Worm (Caenorhabditis elegans) whole organism, early embryonic: Measurements from ENCODE around the gene F55G11.1.

ENCODE experiments used
- B0310.2 ChIP-seq: sonication (generic microtip); optimal IDR thresholded peaks from 2 replicates; lab custom pipeline; 2016; ENCODE audit warnings: mild to moderate bottlenecking, missing genetic modification characterization, missing compliant biosample characterization
- F13C5.2 ChIP-seq: sonication (generic microtip); optimal IDR thresholded peaks from 2 replicates; lab custom pipeline; 2017; ENCODE audit warnings: mild to moderate bottlenecking, missing genetic modification characterization, inconsistent platforms, missing compliant biosample characterization
- aly-1 ChIP-seq: sonication (generic microtip); optimal IDR thresholded peaks from 2 replicates; lab custom pipeline; 2016; ENCODE audit warnings: missing genetic modification characterization, missing compliant biosample characterization
- ama-1 ChIP-seq: fragments of 150-350 bp; optimal IDR thresholded peaks from 2 replicates; lab custom pipeline; 2014
- ceh-13 ChIP-seq: fragments of 200-800 bp; sonication (Bioruptor generic); optimal IDR thresholded peaks from 2 replicates; lab custom pipeline; 2018; ENCODE audit warnings: mild to moderate bottlenecking, missing genetic modification characterization, missing compliant biosample characterization
- ceh-36 ChIP-seq: sonication (generic microtip); optimal IDR thresholded peaks from 2 replicates; lab custom pipeline; 2016; ENCODE audit warnings: missing genetic modification characterization, inconsistent platforms, missing compliant biosample characterization
- ets-7 ChIP-seq: sonication (generic microtip); optimal IDR thresholded peaks from 2 replicates; lab custom pipeline; 2016; ENCODE audit warnings: missing genotype, missing genetic modification characterization, missing compliant biosample characterization
- flt-1 ChIP-seq: fragments of 200-800 bp; sonication (Bioruptor generic); IDR thresholded peaks from 2 replicates; pipeline ENCODE4 v1.3.6; 2022; ENCODE audit warnings: missing genetic modification characterization, missing compliant biosample characterization
- hmbx-1 ChIP-seq: sonication (generic microtip); optimal IDR thresholded peaks from 2 replicates; lab custom pipeline; 2016; ENCODE audit warnings: mild to moderate bottlenecking, missing genetic modification characterization, missing compliant biosample characterization
- hmg-4 ChIP-seq: fragments of 200-800 bp; sonication (Bioruptor generic); optimal IDR thresholded peaks from 2 replicates; lab custom pipeline; 2018; ENCODE audit warnings: mild to moderate bottlenecking, missing genetic modification characterization, missing compliant biosample characterization
- hnd-1 ChIP-seq: sonication (generic microtip); optimal IDR thresholded peaks from 2 replicates; lab custom pipeline; 2016; ENCODE audit warnings: missing genetic modification characterization, missing compliant biosample characterization
- pes-1 ChIP-seq: fragments of 200-800 bp; sonication (Bioruptor generic); IDR thresholded peaks from 2 replicates; pipeline ENCODE4 v1.3.6; 2022; ENCODE audit warnings: missing genetic modification reagents, missing genetic modification characterization, missing compliant biosample characterization
- scrt-1 ChIP-seq: fragments of 200-800 bp; sonication (Bioruptor generic); IDR thresholded peaks from 2 replicates; pipeline ENCODE4 v1.3.6; 2022; ENCODE audit warnings: missing genetic modification characterization, missing compliant biosample characterization
- sea-1 ChIP-seq: fragments of 200-800 bp; sonication (Bioruptor generic); conservative IDR thresholded peaks from 2 replicates; pipeline ENCODE4 v1.3.6; 2022; ENCODE audit warnings: missing genetic modification characterization, missing compliant biosample characterization
- tbx-11 ChIP-seq: fragments of 200-800 bp; sonication (Bioruptor generic); IDR thresholded peaks from 2 replicates; pipeline ENCODE4 v1.3.6; 2022; ENCODE audit warnings: missing genetic modification characterization, missing compliant biosample characterization
- tbx-37 ChIP-seq: fragments of 200-800 bp; sonication (Bioruptor generic); conservative IDR thresholded peaks from 2 replicates; pipeline ENCODE4 v1.3.6; 2022; ENCODE audit warnings: missing genetic modification reagents, missing genetic modification characterization, missing compliant biosample characterization
- tra-4 ChIP-seq: sonication (generic microtip); optimal IDR thresholded peaks from 2 replicates; lab custom pipeline; 2017; ENCODE audit warnings: missing genetic modification characterization, missing compliant biosample characterization

The F55G11.1 gene

DNA sequence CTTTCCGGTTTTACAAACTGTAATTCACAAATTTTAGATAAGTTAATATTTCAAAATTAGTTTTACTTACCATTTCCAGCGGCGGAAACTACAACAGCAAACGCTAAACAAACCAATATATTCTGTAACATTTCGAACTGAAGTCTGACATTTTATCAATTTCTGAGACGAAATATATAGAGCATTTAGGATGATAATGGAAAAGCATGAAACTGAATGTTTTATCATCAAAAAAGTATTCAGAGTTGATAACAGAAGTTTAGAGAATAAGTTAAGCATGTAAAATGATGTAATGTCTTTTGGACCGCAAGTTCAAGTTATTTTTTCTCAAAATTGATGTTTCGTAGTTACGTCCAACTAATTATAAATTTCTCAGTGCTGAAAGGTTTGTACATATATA lies 22.8 kb upstream of the F55G11.1 start, which contains the start of gene F55G11.2:
Gene F55G11.2, minus strand, starts transcription at position 149 of the 400 bp plus-strand sequence.
- TF ChIP-seq ets-7 (tag; lab: Kevin White, UChicago) (no peak), hnd-1 (tag; lab: Kevin White, UChicago) (no peak), tbx-11 (GFP tag; lab: Robert Waterston, UW) (no peak), hmbx-1 (tag; lab: Kevin White, UChicago) (no peak), flt-1 (GFP tag; lab: Robert Waterston, UW) (no peak), aly-1 (no peak), ceh-36 (no peak)

DNA sequence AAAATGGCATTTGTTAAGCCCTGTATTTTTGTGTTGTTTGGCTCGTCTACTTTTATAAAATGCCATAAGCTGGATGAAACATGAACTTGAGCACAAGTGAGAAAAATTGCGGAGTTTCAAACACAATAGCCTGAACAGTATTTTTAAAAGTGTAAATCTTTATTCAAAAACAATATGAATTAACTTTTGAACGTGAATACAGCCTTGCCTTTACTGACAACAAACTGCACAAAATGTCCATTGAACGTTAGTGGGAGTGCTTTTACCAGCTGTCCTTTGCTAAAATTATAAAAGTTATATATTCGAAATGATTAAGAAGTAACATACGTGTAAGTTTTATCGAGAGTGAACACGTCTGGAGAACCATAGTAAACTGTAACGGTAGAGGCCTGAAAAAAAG lies 20.9 kb upstream of the F55G11.1 start:
- no peak for TF ChIP-seq pes-1 (GFP tag; lab: Robert Waterston, UW)
- no peak for TF ChIP-seq tbx-37 (GFP tag; lab: Robert Waterston, UW)
- TF ChIP-seq hnd-1 (tag; lab: Kevin White, UChicago), result no peak
- TF ChIP-seq hmg-4 (GFP tag; lab: Kevin White, UChicago), result no peak
- no peak for TF ChIP-seq B0310.2 (tag; lab: Kevin White, UChicago)
- no peak for TF ChIP-seq aly-1
- no peak for TF ChIP-seq flt-1 (GFP tag; lab: Robert Waterston, UW)
- TF ChIP-seq tbx-11 (GFP tag; lab: Robert Waterston, UW), result no peak
- no peak for TF ChIP-seq ceh-36
- TF ChIP-seq tra-4 (tag; lab: Kevin White, UChicago), result no peak
- no peak for TF ChIP-seq F13C5.2

DNA sequence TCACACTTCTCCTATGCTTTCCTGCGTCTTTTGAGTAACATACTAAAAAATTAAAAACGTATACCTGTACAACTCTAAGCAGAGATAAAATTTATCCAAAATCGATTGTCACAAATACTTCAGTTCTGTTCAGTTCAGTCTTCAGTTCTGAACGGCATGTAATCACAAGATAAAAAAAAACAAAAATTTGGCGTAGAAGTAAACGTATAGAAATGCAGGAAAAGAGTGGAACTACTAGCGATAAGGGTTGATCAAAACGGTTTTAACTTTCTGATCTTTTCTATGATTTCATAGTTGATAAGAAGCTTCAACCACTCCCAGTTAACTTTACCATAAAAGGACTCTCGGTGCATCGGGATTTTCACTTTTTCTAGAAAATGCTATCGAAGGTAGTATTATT lies 18.7 kb upstream of the F55G11.1 start, which contains the start of gene dod-22:
Gene dod-22, plus strand, starts transcription at position 301 of the 400 bp plus-strand sequence.
- TF ChIP-seq B0310.2 (tag; lab: Kevin White, UChicago), result no peak
- TF ChIP-seq hmbx-1 (tag; lab: Kevin White, UChicago), result no peak
- no peak for TF ChIP-seq ceh-36
- no peak for TF ChIP-seq scrt-1
- no peak for TF ChIP-seq ets-7 (tag; lab: Kevin White, UChicago)
- TF ChIP-seq hnd-1 (tag; lab: Kevin White, UChicago), result no peak
- TF ChIP-seq tbx-11 (GFP tag; lab: Robert Waterston, UW), result no peak
- no peak for TF ChIP-seq flt-1 (GFP tag; lab: Robert Waterston, UW)
- TF ChIP-seq sea-1 (GFP tag; lab: Robert Waterston, UW), result no peak
- no peak for TF ChIP-seq tbx-37 (GFP tag; lab: Robert Waterston, UW)
- no peak for TF ChIP-seq hmg-4 (GFP tag; lab: Kevin White, UChicago)
- TF ChIP-seq ceh-13 (GFP tag; lab: Kevin White, UChicago), result no peak
- no peak for TF ChIP-seq ama-1 (lab: Kevin White, UChicago)
- no peak for TF ChIP-seq aly-1
- no peak for TF ChIP-seq F13C5.2
- TF ChIP-seq pes-1 (GFP tag; lab: Robert Waterston, UW), result no peak
- no peak for TF ChIP-seq tra-4 (tag; lab: Kevin White, UChicago)

DNA sequence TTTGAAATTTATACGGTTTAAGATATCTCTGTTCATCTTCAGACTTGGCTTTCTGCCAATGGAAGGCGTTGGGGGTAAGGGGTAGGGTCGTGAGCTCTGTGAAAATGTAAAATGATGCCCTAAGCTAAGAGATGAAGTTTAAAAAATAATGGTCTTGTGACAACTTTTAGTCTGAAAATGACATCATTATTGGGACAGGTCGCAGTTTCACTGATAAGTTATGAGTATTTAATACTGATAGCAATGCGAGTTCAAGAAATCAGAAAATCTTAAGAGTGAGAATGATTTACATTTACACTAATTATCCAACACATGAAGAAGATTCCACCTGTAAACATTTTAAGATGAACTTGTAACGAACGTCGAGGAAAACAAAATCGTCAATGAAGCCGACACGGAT lies 18.3 kb upstream of the F55G11.1 start:
- TF ChIP-seq ets-7 (tag; lab: Kevin White, UChicago) (no peak), hmg-4 (GFP tag; lab: Kevin White, UChicago) (no peak), ceh-13 (GFP tag; lab: Kevin White, UChicago) (no peak), tbx-37 (GFP tag; lab: Robert Waterston, UW) (no peak), tbx-11 (GFP tag; lab: Robert Waterston, UW) (no peak), flt-1 (GFP tag; lab: Robert Waterston, UW) (no peak), ceh-36 (no peak)

DNA sequence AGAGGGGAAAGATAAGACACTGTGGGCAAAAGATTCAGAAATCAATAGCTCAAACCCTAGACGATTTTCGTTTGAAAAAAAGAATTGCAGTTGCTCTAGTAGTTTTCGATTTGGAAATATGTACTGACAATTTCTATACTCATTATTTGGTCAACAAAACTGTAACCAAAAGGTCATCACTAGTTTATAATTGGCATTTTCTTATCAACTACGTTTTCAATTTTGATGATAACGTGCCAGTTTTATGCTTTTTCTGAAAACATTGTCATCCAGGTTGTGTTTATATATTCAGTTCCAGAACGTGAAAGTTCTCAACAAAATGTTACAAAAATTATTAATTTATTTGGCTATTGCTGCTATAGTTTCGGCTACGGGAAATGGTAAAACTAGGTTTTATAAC lies 16.2 kb upstream of the F55G11.1 start, which contains the start of gene F55G11.8:
Gene F55G11.8, plus strand, starts transcription at position 245 of the 400 bp plus-strand sequence.
- TF ChIP-seq flt-1 (GFP tag; lab: Robert Waterston, UW) (no peak), ets-7 (tag; lab: Kevin White, UChicago) (no peak), ceh-13 (GFP tag; lab: Kevin White, UChicago) (no peak), hmg-4 (GFP tag; lab: Kevin White, UChicago) (no peak), tbx-37 (GFP tag; lab: Robert Waterston, UW) (no peak), tra-4 (tag; lab: Kevin White, UChicago) (no peak), F13C5.2 (no peak), B0310.2 (tag; lab: Kevin White, UChicago) (no peak), sea-1 (GFP tag; lab: Robert Waterston, UW) (no peak), tbx-11 (GFP tag; lab: Robert Waterston, UW) (no peak), aly-1 (no peak), hmbx-1 (tag; lab: Kevin White, UChicago) (no peak), scrt-1 (no peak), pes-1 (GFP tag; lab: Robert Waterston, UW) (no peak)

DNA sequence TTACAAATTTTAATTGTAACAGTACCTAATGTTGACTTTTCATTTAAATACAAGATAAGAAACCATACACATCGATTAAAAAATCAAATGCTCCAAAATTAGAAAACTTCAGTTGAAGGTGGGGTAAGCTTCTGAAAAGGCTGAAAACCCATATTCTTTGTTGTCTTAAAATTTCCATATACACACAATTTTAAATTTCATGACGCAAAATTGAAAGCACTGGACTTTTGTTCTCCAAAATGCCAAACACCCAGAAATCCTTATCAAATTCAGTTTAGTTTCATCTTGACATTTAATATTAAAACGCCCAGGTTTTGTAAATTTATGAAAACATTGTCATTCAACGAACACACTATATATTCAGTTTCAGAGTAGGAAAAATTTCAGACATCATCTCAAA lies 13.7 kb upstream of the F55G11.1 start, which contains the start of gene F55G11.7:
Gene F55G11.7, plus strand, starts transcription at position 301 of the 400 bp plus-strand sequence.
- TF ChIP-seq ama-1 (lab: Kevin White, UChicago), result no peak
- no peak for TF ChIP-seq F13C5.2
- no peak for TF ChIP-seq scrt-1
- TF ChIP-seq sea-1 (GFP tag; lab: Robert Waterston, UW), result no peak
- no peak for TF ChIP-seq ets-7 (tag; lab: Kevin White, UChicago)
- TF ChIP-seq tbx-37 (GFP tag; lab: Robert Waterston, UW), result no peak
- no peak for TF ChIP-seq tbx-11 (GFP tag; lab: Robert Waterston, UW)

DNA sequence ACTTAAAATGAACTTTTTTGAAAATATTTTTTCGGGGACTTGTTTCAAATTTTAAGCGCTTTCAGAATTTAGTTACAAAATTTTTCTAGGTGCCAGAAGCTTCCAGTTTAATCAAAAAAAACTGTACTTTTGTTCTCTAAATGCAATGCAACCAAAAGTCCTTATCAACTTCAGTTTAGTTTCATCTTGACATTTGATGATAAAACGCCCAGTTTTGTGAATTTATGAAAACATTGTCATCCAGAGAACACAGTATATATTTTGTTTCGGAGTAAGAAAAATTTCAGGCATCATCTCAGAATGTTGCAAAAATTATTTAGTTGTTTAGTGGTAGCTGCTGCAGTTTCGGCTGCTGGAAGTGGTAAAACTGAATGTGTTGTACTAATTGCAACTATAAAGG lies 11.3 kb upstream of the F55G11.1 start, which contains the start of gene F55G11.6:
Gene F55G11.6, plus strand, starts transcription at position 301 of the 400 bp plus-strand sequence.
- no peak for TF ChIP-seq ets-7 (tag; lab: Kevin White, UChicago)
- no peak for TF ChIP-seq flt-1 (GFP tag; lab: Robert Waterston, UW)
- TF ChIP-seq tbx-37 (GFP tag; lab: Robert Waterston, UW), result no peak
- no peak for TF ChIP-seq scrt-1
- TF ChIP-seq sea-1 (GFP tag; lab: Robert Waterston, UW), result no peak
- no peak for TF ChIP-seq tra-4 (tag; lab: Kevin White, UChicago)
- no peak for TF ChIP-seq hmbx-1 (tag; lab: Kevin White, UChicago)
- no peak for TF ChIP-seq pes-1 (GFP tag; lab: Robert Waterston, UW)
- TF ChIP-seq tbx-11 (GFP tag; lab: Robert Waterston, UW), result no peak
- no peak for TF ChIP-seq hmg-4 (GFP tag; lab: Kevin White, UChicago)
- TF ChIP-seq ceh-36, result no peak
- no peak for TF ChIP-seq F13C5.2
- TF ChIP-seq hnd-1 (tag; lab: Kevin White, UChicago), result no peak
- TF ChIP-seq aly-1, result no peak
- TF ChIP-seq B0310.2 (tag; lab: Kevin White, UChicago), result no peak
- TF ChIP-seq ceh-13 (GFP tag; lab: Kevin White, UChicago), result no peak
- no peak for TF ChIP-seq ama-1 (lab: Kevin White, UChicago)
